Worm (Caenorhabditis elegans) whole organism, midembryonic: ENCODE measurements around the gene C06B3.1.

Experiments used
- cog-1 ChIP-seq: sonication (generic microtip); optimal IDR thresholded peaks from 2 replicates; lab custom pipeline; 2016; ENCODE audit warnings: missing genetic modification characterization, missing compliant biosample characterization
- flt-1 ChIP-seq: fragments of 200-800 bp; sonication (Bioruptor generic); IDR thresholded peaks from 2 replicates; pipeline ENCODE4 v1.3.6; 2022; ENCODE audit warnings: missing genetic modification characterization, missing compliant biosample characterization
- klf-2 ChIP-seq: fragments of 200-800 bp; sonication (Bioruptor generic); conservative IDR thresholded peaks from 2 replicates; pipeline ENCODE4 v1.3.6; 2022; ENCODE audit warnings: missing genetic modification reagents, missing genetic modification characterization, missing compliant biosample characterization
- med-1 ChIP-seq: sonication (generic microtip); optimal IDR thresholded peaks from 2 replicates; lab custom pipeline; 2017; ENCODE audit warnings: missing genetic modification characterization, mild to moderate bottlenecking, missing compliant biosample characterization, antibody characterized with exemption, missing genetic modification reagents; ENCODE audit not compliant: insufficient read depth
- ref-1 ChIP-seq: fragments of 200-800 bp; sonication (Bioruptor generic); conservative IDR thresholded peaks from 2 replicates; pipeline ENCODE4 v1.3.6; 2022; ENCODE audit warnings: missing genetic modification reagents, missing genetic modification characterization, missing compliant biosample characterization
- tab-1 ChIP-seq: fragments of 200-800 bp; sonication (Bioruptor generic); IDR thresholded peaks from 2 replicates; pipeline ENCODE4 v1.3.6; 2022; ENCODE audit warnings: missing genetic modification characterization, missing compliant biosample characterization
- ztf-23 ChIP-seq: fragments of 200-800 bp; sonication (Bioruptor generic); IDR thresholded peaks from 2 replicates; pipeline ENCODE4 v1.3.6; 2022; ENCODE audit warnings: missing genetic modification reagents, missing genetic modification characterization, missing compliant biosample characterization
- ztf-29 ChIP-seq: fragments of 200-800 bp; sonication (Bioruptor generic); IDR thresholded peaks from 2 replicates; pipeline ENCODE4 v1.3.6; 2022; ENCODE audit warnings: missing genetic modification reagents, missing genetic modification characterization, missing compliant biosample characterization

DNA sequence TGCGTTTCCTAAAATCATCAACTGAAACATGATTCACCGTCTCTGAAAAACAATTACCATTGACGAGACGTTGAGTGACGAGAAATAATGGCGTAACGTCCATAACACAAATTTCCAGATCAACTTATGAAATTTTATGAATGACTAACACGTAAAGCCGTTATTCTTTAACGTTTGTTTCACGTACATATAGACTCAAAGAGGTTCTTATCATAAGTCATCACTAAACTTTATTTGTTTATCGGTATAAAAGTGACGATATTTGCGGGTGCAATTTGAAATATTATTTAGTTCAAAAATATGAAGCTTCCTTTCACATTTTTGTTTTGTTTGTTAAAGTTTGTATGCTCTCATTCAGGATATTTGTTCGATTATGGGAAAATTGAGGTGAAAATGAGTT is 3.4 kb upstream of the C06B3.1 start, which contains the start of gene oac-3:
- TF ChIP-seq med-1 (GFP tag; lab: Kevin White, UChicago) (no peak), klf-2 (GFP tag; lab: Robert Waterston, UW) (no peak), tab-1 (GFP tag; lab: Robert Waterston, UW) (no peak), ztf-23 (GFP tag; lab: Robert Waterston, UW) (no peak), flt-1 (GFP tag; lab: Robert Waterston, UW) (no peak), cog-1 (tag; lab: Kevin White, UChicago) (no peak), ztf-29 (GFP tag; lab: Robert Waterston, UW) (no peak), ref-1 (GFP tag; lab: Robert Waterston, UW) (no peak)
